Fruit fly (Drosophila melanogaster) whole organism, embryonic: Measurements from ENCODE around the gene CG9132.
A peak's percentile ranks its signal among the peaks of the same experiment; 100 is the strongest.

Experiments
- Abd-B ChIP-seq: fragments of 200-800 bp; sonication (Bioruptor generic); optimal IDR thresholded peaks from 2 replicates; lab custom pipeline; 2018; ENCODE audit warnings: missing biosample characterization, mild to moderate bottlenecking, missing genetic modification characterization, moderate library complexity
- Atf6 ChIP-seq: fragments of 200-800 bp; sonication (Bioruptor generic); IDR thresholded peaks from 2 replicates; pipeline ENCODE4 v1.3.6; 2022; ENCODE audit warnings: missing biosample characterization, missing genetic modification characterization
- B-H2 ChIP-seq: fragments of 200-800 bp; sonication (Bioruptor generic); optimal IDR thresholded peaks from 2 replicates; lab custom pipeline; 2018; ENCODE audit warnings: missing biosample characterization, mild to moderate bottlenecking, missing genetic modification characterization
- Bgb ChIP-seq: fragments of 200-800 bp; sonication (Bioruptor generic); IDR thresholded peaks from 2 replicates; pipeline ENCODE4 v1.3.6; 2022; ENCODE audit warnings: missing biosample characterization, missing genetic modification characterization; ENCODE audit not compliant: partially characterized antibody
- CG1024 ChIP-seq: fragments of 200-800 bp; sonication (Bioruptor generic); IDR thresholded peaks from 2 replicates; pipeline ENCODE4 v1.3.6; 2022; ENCODE audit warnings: missing biosample characterization, missing genetic modification characterization
- CG11504 ChIP-seq: fragments of 200-800 bp; sonication (Bioruptor generic); optimal IDR thresholded peaks from 3 replicates; lab custom pipeline; 2019; ENCODE audit warnings: missing biosample characterization, mild to moderate bottlenecking, missing genetic modification characterization, moderate library complexity
- CG13624 ChIP-seq: fragments of 200-800 bp; sonication (Bioruptor generic); optimal IDR thresholded peaks from 2 replicates; lab custom pipeline; 2016; ENCODE audit warnings: missing biosample characterization, missing genetic modification characterization
- CG13775 ChIP-seq: fragments of 200-800 bp; sonication (Bioruptor generic); optimal IDR thresholded peaks from 3 replicates; lab custom pipeline; 2017; ENCODE audit warnings: missing biosample characterization, mild to moderate bottlenecking, missing genetic modification characterization
- CG14441 ChIP-seq: fragments of 200-800 bp; sonication (Bioruptor generic); IDR thresholded peaks from 2 replicates; pipeline ENCODE4 v1.3.6; 2022; ENCODE audit warnings: missing biosample characterization, missing genetic modification characterization
- CG14710 ChIP-seq: fragments of 200-800 bp; sonication (Bioruptor generic); optimal IDR thresholded peaks from 3 replicates; lab custom pipeline; 2019; ENCODE audit warnings: missing biosample characterization, mild to moderate bottlenecking, missing genetic modification characterization, moderate library complexity
- CG14965 ChIP-seq: fragments of 200-800 bp; sonication (Bioruptor generic); optimal IDR thresholded peaks from 2 replicates; lab custom pipeline; 2016; ENCODE audit warnings: missing biosample characterization, missing genetic modification characterization, borderline replicate concordance
- CG15073 ChIP-seq: fragments of 200-800 bp; sonication (Bioruptor generic); optimal IDR thresholded peaks from 2 replicates; lab custom pipeline; 2016; ENCODE audit warnings: missing biosample characterization, missing genetic modification characterization
- CG2712 ChIP-seq: fragments of 200-800 bp; optimal IDR thresholded peaks from 3 replicates; lab custom pipeline; 2019; ENCODE audit warnings: missing biosample characterization, mild to moderate bottlenecking, missing genetic modification characterization, moderate library complexity
- CG32772 ChIP-seq: fragments of 200-800 bp; sonication (Bioruptor generic); IDR thresholded peaks from 2 replicates; pipeline ENCODE4 v1.3.6; 2022; ENCODE audit warnings: missing biosample characterization, missing genetic modification characterization
- CG4424 ChIP-seq: fragments of 200-800 bp; sonication (Bioruptor generic); optimal IDR thresholded peaks from 3 replicates; lab custom pipeline; 2016; ENCODE audit warnings: missing biosample characterization, missing genetic modification characterization
- CG7556 ChIP-seq: fragments of 200-800 bp; sonication (Bioruptor generic); optimal IDR thresholded peaks from 2 replicates; lab custom pipeline; 2017; ENCODE audit warnings: missing biosample characterization, mild to moderate bottlenecking, missing genetic modification characterization
- CG8089 ChIP-seq: fragments of 200-800 bp; sonication (Bioruptor generic); optimal IDR thresholded peaks from 3 replicates; lab custom pipeline; 2016; ENCODE audit warnings: missing biosample characterization, missing genetic modification characterization
- CG9932 ChIP-seq: fragments of 200-800 bp; sonication (Bioruptor generic); IDR thresholded peaks from 2 replicates; pipeline ENCODE4 v1.3.6; 2022; ENCODE audit warnings: missing biosample characterization, missing genetic modification characterization
- Ets65A ChIP-seq: fragments of 200-800 bp; sonication (Bioruptor generic); peaks from one replicate; lab custom pipeline; 2016; ENCODE audit warnings: missing biosample characterization, missing genetic modification characterization
- H15 ChIP-seq: fragments of 200-800 bp; sonication (Bioruptor generic); IDR thresholded peaks from 3 replicates; pipeline ENCODE4 v1.3.6; 2022; ENCODE audit warnings: missing biosample characterization, missing genetic modification characterization
- HLH4C ChIP-seq: fragments of 200-800 bp; sonication (Bioruptor generic); IDR thresholded peaks from 3 replicates; pipeline ENCODE4 v1.3.6; 2022; ENCODE audit warnings: missing biosample characterization, missing genetic modification characterization; ENCODE audit not compliant: partially characterized antibody
- Hr51 ChIP-seq, 2 experiments: fragments of 200-800 bp; sonication (Bioruptor generic); optimal IDR thresholded peaks; 2 replicates in 1 of 2; 3 replicates in 1 of 2; lab custom pipeline; 2016 to 2018; ENCODE audit warnings: missing biosample characterization in 2 of 2, missing genetic modification characterization in 2 of 2, mild to moderate bottlenecking in 1 of 2, moderate library complexity in 1 of 2
- Oli ChIP-seq: fragments of 200-800 bp; sonication (Bioruptor generic); optimal IDR thresholded peaks from 2 replicates; lab custom pipeline; 2018; ENCODE audit warnings: missing biosample characterization, mild to moderate bottlenecking, missing genetic modification characterization, moderate library complexity
- Optix ChIP-seq: fragments of 200-800 bp; sonication (Bioruptor generic); IDR thresholded peaks from 3 replicates; pipeline ENCODE4 v1.3.6; 2022; ENCODE audit warnings: missing biosample characterization, missing genetic modification characterization
- Pdp1 ChIP-seq, 2 experiments: fragments of 200-800 bp; sonication (Bioruptor generic); optimal IDR thresholded peaks; 3 replicates each; lab custom pipeline; 2016; ENCODE audit warnings: missing biosample characterization in 2 of 2, missing genetic modification characterization in 2 of 2, mild to moderate bottlenecking in 1 of 2, moderate library complexity in 1 of 2
- Rfx ChIP-seq: fragments of 200-800 bp; sonication (Bioruptor generic); IDR thresholded peaks from 2 replicates; pipeline ENCODE4 v1.3.6; 2022; ENCODE audit warnings: missing biosample characterization, missing genetic modification characterization
- Vsx1 ChIP-seq: fragments of 200-800 bp; sonication (Bioruptor generic); optimal IDR thresholded peaks from 2 replicates; lab custom pipeline; 2017; ENCODE audit warnings: missing biosample characterization, mild to moderate bottlenecking, missing genetic modification characterization, missing genetic modification reagents
- bbx ChIP-seq: fragments of 200-800 bp; sonication (Bioruptor generic); IDR thresholded peaks from 2 replicates; pipeline ENCODE4 v1.3.6; 2022; ENCODE audit warnings: missing biosample characterization, missing genetic modification characterization; ENCODE audit not compliant: partially characterized antibody
- cad ChIP-seq: fragments of >200 bp; optimal IDR thresholded peaks from 2 replicates; lab custom pipeline; 2017; ENCODE audit warnings: missing biosample characterization, missing genetic modification characterization
- croc ChIP-seq: fragments of 200-800 bp; sonication (Bioruptor generic); conservative IDR thresholded peaks from 3 replicates; pipeline ENCODE4 v1.3.6; 2022; ENCODE audit warnings: missing biosample characterization, missing genetic modification characterization
- da ChIP-seq: fragments of 200-800 bp; sonication (Bioruptor generic); optimal IDR thresholded peaks from 2 replicates; lab custom pipeline; 2016; ENCODE audit warnings: missing biosample characterization, missing genetic modification characterization
- dm ChIP-seq: fragments of 200-800 bp; sonication (Bioruptor generic); optimal IDR thresholded peaks from 3 replicates; lab custom pipeline; 2016; ENCODE audit warnings: missing biosample characterization, missing genetic modification characterization
- dmrt99B ChIP-seq: fragments of 200-800 bp; sonication (Bioruptor generic); optimal IDR thresholded peaks from 2 replicates; lab custom pipeline; 2018; ENCODE audit warnings: missing biosample characterization, mild to moderate bottlenecking, missing genetic modification characterization, moderate library complexity
- grau ChIP-seq: fragments of 200-800 bp; optimal IDR thresholded peaks from 3 replicates; lab custom pipeline; 2019; ENCODE audit warnings: missing biosample characterization, mild to moderate bottlenecking, missing genetic modification characterization, moderate library complexity
- kah ChIP-seq: fragments of 200-800 bp; sonication (Bioruptor generic); optimal IDR thresholded peaks from 2 replicates; lab custom pipeline; 2018; ENCODE audit warnings: missing biosample characterization, mild to moderate bottlenecking, missing genetic modification characterization
- lab ChIP-seq: fragments of 200-800 bp; sonication (Bioruptor generic); optimal IDR thresholded peaks from 3 replicates; lab custom pipeline; 2017; ENCODE audit warnings: missing biosample characterization, missing genetic modification characterization, mild to moderate bottlenecking, moderate library complexity, missing genetic modification reagents
- lilli ChIP-seq: fragments of 200-800 bp; sonication (Bioruptor generic); optimal IDR thresholded peaks from 3 replicates; lab custom pipeline; 2016; ENCODE audit warnings: missing biosample characterization, missing genetic modification characterization
- lov ChIP-seq, 2 experiments: fragments of 200-800 bp in 1 of 2; fragments of >200 bp in 1 of 2; sonication (Bioruptor generic) in 1 of 2; IDR thresholded peaks in 1 of 2; optimal IDR thresholded peaks in 1 of 2; 2 replicates in 1 of 2; 3 replicates in 1 of 2; pipeline versions ENCODE4 v1.3.6 to Lab custom; 2017 to 2022; ENCODE audit warnings: missing biosample characterization in 1 of 2, missing genetic modification characterization in 1 of 2
- nau ChIP-seq: fragments of 200-800 bp; sonication (Bioruptor generic); optimal IDR thresholded peaks from 3 replicates; lab custom pipeline; 2017; ENCODE audit warnings: missing biosample characterization, mild to moderate bottlenecking, missing genetic modification characterization, missing genetic modification reagents
- oc ChIP-seq: fragments of 200-800 bp; sonication (Bioruptor generic); optimal IDR thresholded peaks from 2 replicates; lab custom pipeline; 2018; ENCODE audit warnings: missing biosample characterization, mild to moderate bottlenecking, missing genetic modification characterization, moderate library complexity
- pita ChIP-seq: fragments of 200-800 bp; sonication (Bioruptor generic); optimal IDR thresholded peaks from 2 replicates; lab custom pipeline; 2017; ENCODE audit warnings: missing biosample characterization, mild to moderate bottlenecking, missing genetic modification characterization
- repo ChIP-seq: fragments of 200-800 bp; sonication (Bioruptor generic); optimal IDR thresholded peaks from 2 replicates; lab custom pipeline; 2016; ENCODE audit warnings: missing biosample characterization, missing genetic modification characterization
- row ChIP-seq: fragments of 200-800 bp; sonication (Bioruptor generic); IDR thresholded peaks from 3 replicates; pipeline ENCODE4 v1.3.6; 2022; ENCODE audit warnings: missing biosample characterization, missing genetic modification characterization
- salm ChIP-seq: fragments of 200-800 bp; sonication (Bioruptor generic); optimal IDR thresholded peaks from 2 replicates; lab custom pipeline; 2018; ENCODE audit warnings: missing biosample characterization, mild to moderate bottlenecking, missing genetic modification characterization
- schlank ChIP-seq: fragments of 200-800 bp; sonication (Bioruptor generic); optimal IDR thresholded peaks from 2 replicates; lab custom pipeline; 2018; ENCODE audit warnings: missing biosample characterization, mild to moderate bottlenecking, missing genetic modification characterization
- sens-2 ChIP-seq: fragments of 200-800 bp; sonication (Bioruptor generic); IDR thresholded peaks from 2 replicates; pipeline ENCODE4 v1.3.6; 2022; ENCODE audit warnings: missing biosample characterization, missing genetic modification characterization
- sob ChIP-seq: fragments of 200-800 bp; sonication (Bioruptor generic); IDR thresholded peaks from 2 replicates; pipeline ENCODE4 v1.3.6; 2022; ENCODE audit warnings: missing biosample characterization, missing genetic modification characterization
- tin ChIP-seq: fragments of 200-800 bp; sonication (Bioruptor generic); optimal IDR thresholded peaks from 3 replicates; lab custom pipeline; 2016; ENCODE audit warnings: missing biosample characterization, missing genetic modification characterization
- toy ChIP-seq: fragments of 200-800 bp; sonication (Bioruptor generic); IDR thresholded peaks from 2 replicates; pipeline ENCODE4 v1.3.6; 2022; ENCODE audit warnings: missing biosample characterization, missing genetic modification characterization
- zf30C ChIP-seq: fragments of 200-800 bp; sonication (Bioruptor generic); optimal IDR thresholded peaks from 3 replicates; lab custom pipeline; 2018; ENCODE audit warnings: missing biosample characterization, mild to moderate bottlenecking, missing genetic modification characterization

The CG9132 gene

dm6 chrX:16808654-16809053, 8.1 kb upstream of the CG9132 start (continued):
- TF ChIP-seq lab (GFP tag; lab: Kevin White, UChicago), result no peak
- TF ChIP-seq salm (tag; lab: Kevin White, UChicago), result no peak
- no peak for TF ChIP-seq CG13624 (GFP tag; lab: Kevin White, UChicago)
- TF ChIP-seq nau, result no peak
- no peak for TF ChIP-seq CG15073 (GFP tag; lab: Kevin White, UChicago)
- TF ChIP-seq CG2712 (tag; lab: Kevin White, UChicago), result no peak
- peak; percentile 54 for TF ChIP-seq zf30C (GFP tag; lab: Kevin White, UChicago)
- TF ChIP-seq sens-2 (GFP tag; lab: Robert Waterston, UW), result no peak
- peak; percentile 27; the same call in 1 of the 3 replicates for TF ChIP-seq row (GFP tag; lab: Robert Waterston, UW)
- peak; percentile 70 for TF ChIP-seq Ets65A (GFP tag; lab: Kevin White, UChicago)
- TF ChIP-seq Bgb (GFP tag; lab: Robert Waterston, UW), result no peak
- TF ChIP-seq lov (optimal IDR thresholded peaks at IDR 0.05; lab: Kevin White, UChicago), result no peak
- TF ChIP-seq lov (GFP tag; IDR thresholded peaks at IDR 0.05; lab: Robert Waterston, UW), result no peak
- no peak for TF ChIP-seq Vsx1
- no peak for TF ChIP-seq dm
- TF ChIP-seq CG7556 (GFP tag; lab: Kevin White, UChicago), result peak; percentile 8
- TF ChIP-seq schlank (tag; lab: Kevin White, UChicago), result no peak
- TF ChIP-seq cad, result peak; percentile 42
- TF ChIP-seq CG11504 (tag; lab: Kevin White, UChicago), result peak; percentile 1
- no peak for TF ChIP-seq CG32772 (GFP tag; lab: Robert Waterston, UW)
- no peak for TF ChIP-seq da
- TF ChIP-seq Hr51 (GFP tag; optimal IDR thresholded peaks at IDR 0.05; lab: Kevin White, UChicago), result no peak
- TF ChIP-seq H15 (GFP tag; lab: Robert Waterston, UW), result 0 out of 3 replicates have a peak, but pooled peaks have one; percentile 13
- TF ChIP-seq Rfx (GFP tag; lab: Robert Waterston, UW), result 0 out of 2 replicates have a peak, but pooled peaks have one; percentile 12
- TF ChIP-seq B-H2 (GFP tag; lab: Kevin White, UChicago), result no peak
- TF ChIP-seq kah (GFP tag; lab: Kevin White, UChicago), result no peak
- TF ChIP-seq oc, result no peak
- TF ChIP-seq Optix (GFP tag; lab: Robert Waterston, UW), result 0 out of 3 replicates have a peak, but pooled peaks have one; percentile 40
- TF ChIP-seq lilli, result peak; percentile 4
- no peak for TF ChIP-seq repo (GFP tag; lab: Kevin White, UChicago)
- TF ChIP-seq CG14965 (GFP tag; lab: Kevin White, UChicago), result no peak
- no peak for TF ChIP-seq CG14710 (tag; lab: Kevin White, UChicago)
- TF ChIP-seq Abd-B (GFP tag; lab: Kevin White, UChicago), result no peak
- TF ChIP-seq toy, result no peak
- TF ChIP-seq sob (GFP tag; lab: Robert Waterston, UW), result no peak
- no peak for TF ChIP-seq grau
- TF ChIP-seq CG13775 (GFP tag; lab: Kevin White, UChicago), result no peak
- TF ChIP-seq CG4424 (GFP tag; lab: Kevin White, UChicago), result no peak
- peak; percentile 20; the same call in 1 of the 2 replicates for TF ChIP-seq CG14441
- no peak for TF ChIP-seq croc (GFP tag; lab: Robert Waterston, UW)
- TF ChIP-seq CG8089 (GFP tag; lab: Kevin White, UChicago), result no peak
- no peak for TF ChIP-seq pita
- no peak for TF ChIP-seq Pdp1 (GFP tag; optimal IDR thresholded peaks at IDR 0.05; lab: Kevin White, UChicago)
- TF ChIP-seq CG9932, result no peak
- peak; percentile 5 for TF ChIP-seq Oli
- TF ChIP-seq CG1024 (GFP tag; lab: Robert Waterston, UW), result no peak
- no peak for TF ChIP-seq tin
- no peak for TF ChIP-seq bbx (GFP tag; lab: Robert Waterston, UW)
- peak; percentile 14; the same call in 1 of the 2 replicates for TF ChIP-seq Atf6 (GFP tag; lab: Robert Waterston, UW)
- peak; percentile 24 for TF ChIP-seq dmrt99B (tag; lab: Kevin White, UChicago)
- TF ChIP-seq HLH4C (GFP tag; lab: Robert Waterston, UW), result no peak
